Fruit fly (Drosophila melanogaster) whole organism, wandering third instar larva: ENCODE measurements around the gene CG10345.

ENCODE experiments used
- Abd-B ChIP-seq: fragments of >200 bp; optimal IDR thresholded peaks from 2 replicates; lab custom pipeline; 2017; ENCODE audit warnings: missing biosample characterization, missing genetic modification characterization
- CG32264 ChIP-seq: fragments of 200-800 bp; sonication (Bioruptor generic); optimal IDR thresholded peaks from 2 replicates; lab custom pipeline; 2016; ENCODE audit warnings: missing biosample characterization, missing genetic modification characterization
- CrebA ChIP-seq: fragments of 200-800 bp; sonication (Bioruptor generic); optimal IDR thresholded peaks from 2 replicates; lab custom pipeline; 2016; ENCODE audit warnings: missing biosample characterization, mild to moderate bottlenecking, missing genetic modification characterization, borderline replicate concordance
- Dfd ChIP-seq: fragments of >200 bp; optimal IDR thresholded peaks from 2 replicates; lab custom pipeline; 2017; ENCODE audit warnings: missing biosample characterization, missing genetic modification characterization
- Dif ChIP-seq: fragments of 200-275, 200-300 bp; sonication (Bioruptor generic); optimal IDR thresholded peaks from 2 replicates; lab custom pipeline; 2018; ENCODE audit warnings: missing biosample characterization, missing genetic modification characterization; ENCODE audit not compliant: partially characterized antibody
- GATAd ChIP-seq: sonication (Bioruptor generic); optimal IDR thresholded peaks from 2 replicates; lab custom pipeline; 2016; ENCODE audit warnings: missing biosample characterization, missing genetic modification characterization
- Hnf4 ChIP-seq: fragments of 200-800 bp; sonication (Bioruptor generic); optimal IDR thresholded peaks from 2 replicates; lab custom pipeline; 2016; ENCODE audit warnings: missing biosample characterization, mild to moderate bottlenecking, missing genetic modification characterization
- Hr78 ChIP-seq: fragments of >200 bp; optimal IDR thresholded peaks from 2 replicates; lab custom pipeline; 2017; ENCODE audit warnings: missing biosample characterization, missing genetic modification characterization
- Mio ChIP-seq: sonication (Bioruptor generic); optimal IDR thresholded peaks from 2 replicates; lab custom pipeline; 2016; ENCODE audit warnings: missing biosample characterization, missing genetic modification characterization
- N ChIP-seq: fragments of >200 bp; optimal IDR thresholded peaks from 2 replicates; lab custom pipeline; 2018; ENCODE audit warnings: missing biosample characterization, missing external identifiers, missing genetic modification characterization
- OdsH ChIP-seq: fragments of 200-800 bp; sonication (Bioruptor generic); optimal IDR thresholded peaks from 2 replicates; lab custom pipeline; 2016; ENCODE audit warnings: missing biosample characterization, mild to moderate bottlenecking, missing genetic modification characterization
- Rel ChIP-seq, 2 experiments: fragments of 200-800 bp; sonication (Bioruptor generic) in 1 of 2; optimal IDR thresholded peaks; 2 replicates in 1 of 2; 3 replicates in 1 of 2; lab custom pipeline; 2016 to 2019; ENCODE audit warnings: mild to moderate bottlenecking in 2 of 2, missing biosample characterization in 2 of 2, missing genetic modification characterization in 2 of 2, moderate library complexity in 1 of 2
- br ChIP-seq: fragments of 200-800 bp; sonication (Bioruptor generic); optimal IDR thresholded peaks from 2 replicates; lab custom pipeline; 2016; ENCODE audit warnings: missing biosample characterization, missing genetic modification characterization
- brk ChIP-seq: fragments of 200-800 bp; sonication (Bioruptor generic); optimal IDR thresholded peaks from 2 replicates; lab custom pipeline; 2016; ENCODE audit warnings: missing biosample characterization, mild to moderate bottlenecking, missing genetic modification characterization
- dl ChIP-seq, 2 experiments: fragments of 175-275, 200-275 bp in 1 of 2; fragments of 200-275 bp in 1 of 2; sonication (Bioruptor generic); optimal IDR thresholded peaks; lab custom pipeline; 2018; ENCODE audit warnings: mild to moderate bottlenecking in 2 of 2, missing biosample characterization in 2 of 2, missing genetic modification characterization in 2 of 2, moderate library complexity in 2 of 2; ENCODE audit not compliant: partially characterized antibody in 2 of 2, insufficient read depth in 1 of 2
- dmrt93B ChIP-seq: fragments of 200-800 bp; sonication (Bioruptor generic); optimal IDR thresholded peaks from 2 replicates; lab custom pipeline; 2018; ENCODE audit warnings: missing biosample characterization, mild to moderate bottlenecking, missing genetic modification characterization
- foxo ChIP-seq, 2 experiments: fragments of 200-800 bp; sonication (Bioruptor generic); optimal IDR thresholded peaks; 2 replicates in 1 of 2; 3 replicates in 1 of 2; lab custom pipeline; 2016 to 2017; ENCODE audit warnings: missing biosample characterization in 2 of 2, missing genetic modification characterization in 2 of 2
- jim ChIP-seq: fragments of 175-275, 200-325 bp; sonication (Bioruptor generic); optimal IDR thresholded peaks from 2 replicates; lab custom pipeline; 2016; ENCODE audit warnings: missing biosample characterization, mild to moderate bottlenecking, missing genetic modification characterization
- lola ChIP-seq: fragments of >200 bp; optimal IDR thresholded peaks from 2 replicates; lab custom pipeline; 2017; ENCODE audit warnings: missing biosample characterization, missing genetic modification characterization
- pan ChIP-seq: fragments of >200 bp; optimal IDR thresholded peaks from 2 replicates; lab custom pipeline; 2017
- rgr ChIP-seq: fragments of 200-800 bp; sonication (Bioruptor generic); optimal IDR thresholded peaks from 3 replicates; lab custom pipeline; 2016; ENCODE audit warnings: missing biosample characterization, mild to moderate bottlenecking, missing genetic modification characterization
- sage ChIP-seq: fragments of 200-800 bp; sonication (Bioruptor generic); optimal IDR thresholded peaks from 2 replicates; lab custom pipeline; 2016; ENCODE audit warnings: missing biosample characterization, mild to moderate bottlenecking, missing genetic modification characterization
- tai ChIP-seq: sonication (Bioruptor generic); optimal IDR thresholded peaks from 2 replicates; lab custom pipeline; 2016; ENCODE audit warnings: missing biosample characterization, missing genetic modification characterization
- usp ChIP-seq: fragments of >200 bp; optimal IDR thresholded peaks from 2 replicates; lab custom pipeline; 2017; ENCODE audit warnings: missing biosample characterization, missing genetic modification characterization
- woc ChIP-seq: sonication (Bioruptor generic); optimal IDR thresholded peaks from 2 replicates; lab custom pipeline; 2016; ENCODE audit warnings: missing biosample characterization, mild to moderate bottlenecking, missing genetic modification characterization

Gene CG10345

dm6 chr3R:16600735-16601134 lies 3.9 kb downstream of the CG10345 start:
- TF ChIP-seq Mio (GFP tag; lab: Kevin White, UChicago) (no peak), Hnf4 (no peak)

- no peak for TF ChIP-seq usp (GFP tag; lab: Kevin White, UChicago)
- TF ChIP-seq Dif (GFP tag; lab: Kevin White, UChicago), result no peak
- TF ChIP-seq CrebA (GFP tag; lab: Kevin White, UChicago), result no peak
- TF ChIP-seq Rel (GFP tag; optimal IDR thresholded peaks at IDR 0.05; lab: Kevin White, UChicago), result no peak
- TF ChIP-seq Rel (tag; optimal IDR thresholded peaks at IDR 0.05; lab: Kevin White, UChicago), result no peak
- TF ChIP-seq foxo (GFP tag; optimal IDR thresholded peaks at IDR 0.05; lab: Kevin White, UChicago), result no peak
- TF ChIP-seq CG32264, result no peak
- TF ChIP-seq brk, result no peak
- no peak for TF ChIP-seq OdsH
- TF ChIP-seq Hr78 (GFP tag; lab: Kevin White, UChicago), result no peak
- TF ChIP-seq, all 38 proteins: peak for 0
These were observed 5.0 kb downstream of the CG10345 start for dm6 chr3R:16599647-16600046.

dm6 chr3R:16594961-16595360 lies 9.7 kb downstream of the CG10345 start:
- TF ChIP-seq jim, result no peak
- no peak for TF ChIP-seq Hr78 (GFP tag; lab: Kevin White, UChicago)
- TF ChIP-seq sage, result no peak
- TF ChIP-seq GATAd (GFP tag; lab: Kevin White, UChicago), result no peak

dm6 chr3R:16594056-16594858 lies 10.4 kb downstream of the CG10345 start, which contains the start of gene CG14892:
Gene CG14892 (plus strand): TSS chr3R:16594414.
- no peak for TF ChIP-seq sage
- TF ChIP-seq br (GFP tag; lab: Kevin White, UChicago), result no peak
- no peak for TF ChIP-seq N (GFP tag; lab: Kevin White, UChicago)
- TF ChIP-seq CG32264, result no peak
- TF ChIP-seq usp (GFP tag; lab: Kevin White, UChicago), result no peak
- TF ChIP-seq dmrt93B (GFP tag; lab: Kevin White, UChicago), result no peak
- peak; percentile 11 for TF ChIP-seq pan

- TF ChIP-seq Mio (GFP tag; lab: Kevin White, UChicago) (no peak), Dfd (GFP tag; lab: Kevin White, UChicago) (peak; percentile 73)
These were observed 13.3 kb downstream of the CG10345 start for dm6 chr3R:16591407-16591806.

- TF ChIP-seq Dfd (GFP tag; lab: Kevin White, UChicago) (peak; percentile 60), lola (GFP tag; lab: Kevin White, UChicago) (no peak)
These were observed 21.1 kb downstream of the CG10345 start, which contains the start of gene Scp2 for dm6 chr3R:16583605-16584004. Gene Scp2 (minus strand): TSS chr3R:16583663.

- TF ChIP-seq woc (GFP tag; lab: Kevin White, UChicago) (peak; percentile 12), tai (GFP tag; lab: Kevin White, UChicago) (peak; percentile 28), CrebA (GFP tag; lab: Kevin White, UChicago) (no peak), Abd-B (no peak), dl (GFP tag; optimal IDR thresholded peaks at IDR 0.05; lab: Kevin White, UChicago; ENCODE audit: insufficient read depth in 1 of 2, partially characterized antibody in 2 of 2) (no peak), Hnf4 (peak; percentile 27), rgr (GFP tag; lab: Kevin White, UChicago) (peak; percentile 65), foxo (GFP tag; optimal IDR thresholded peaks at IDR 0.05; lab: Kevin White, UChicago) (peak in 1 of 2 experiments; percentile 17)
These were observed 31.0 kb downstream of the CG10345 start, which contains the start of gene CG14903 for dm6 chr3R:16573483-16574145. Gene CG14903 (minus strand): TSS chr3R:16573752.
